Worm (Caenorhabditis elegans): ENCODE results near the gene F45G2.8.

The F45G2.8 gene

DNA sequence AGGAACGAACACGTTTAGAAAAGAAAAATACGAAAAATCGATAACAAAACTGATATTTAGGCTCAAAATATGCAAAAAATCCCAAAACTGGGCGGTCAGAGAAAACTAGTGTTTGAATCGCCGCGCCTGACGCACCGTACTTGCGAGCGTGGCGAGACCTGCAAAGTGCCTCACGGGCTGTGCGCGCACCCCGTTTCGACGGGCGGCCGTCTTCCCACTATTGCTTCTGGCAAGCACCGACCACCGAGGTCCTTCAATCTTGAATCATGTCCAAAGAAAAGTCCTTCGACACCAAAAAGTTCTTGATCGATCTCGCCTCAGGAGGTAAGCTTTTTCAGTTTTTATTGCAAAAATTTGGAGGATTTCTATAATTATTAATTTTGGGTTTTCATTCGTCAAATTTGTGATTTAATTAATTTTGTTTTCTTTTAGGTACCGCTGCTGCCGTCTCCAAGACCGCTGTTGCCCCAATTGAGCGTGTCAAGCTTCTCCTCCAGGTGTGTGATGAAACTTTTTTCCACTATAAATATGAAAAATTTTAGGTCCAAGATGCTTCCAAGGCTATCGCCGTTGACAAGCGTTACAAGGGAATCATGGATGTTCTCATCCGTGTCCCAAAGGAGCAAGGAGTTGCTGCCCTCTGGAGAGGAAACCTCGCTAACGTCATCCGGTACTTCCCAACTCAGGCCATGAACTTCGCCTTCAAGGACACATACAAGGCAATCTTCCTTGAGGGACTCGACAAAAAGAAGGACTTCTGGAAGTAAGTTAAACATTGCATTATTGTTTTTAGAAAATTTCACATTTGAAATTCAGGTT, 27.7 kb upstream of the F45G2.8 start, which contains the start of gene ant-1.1 (continued):
- TF ChIP-seq ceh-48 (tag; optimal IDR thresholded peaks at IDR 0.05) (peak; percentile 29), pha-2 (tag; optimal IDR thresholded peaks at IDR 0.05) (peak; percentile 18), ceh-2 (tag; optimal IDR thresholded peaks at IDR 0.05) (peak; percentile 38), fkh-10 (GFP tag; optimal IDR thresholded peaks at IDR 0.05) (no peak)

- no peak for TF ChIP-seq madf-2 (tag; optimal IDR thresholded peaks at IDR 0.05)
- TF ChIP-seq hlh-8 (tag; optimal IDR thresholded peaks at IDR 0.05): no peak
- TF ChIP-seq ttx-3 (tag; optimal IDR thresholded peaks at IDR 0.05): no peak
- TF ChIP-seq pha-4 (tag; optimal IDR thresholded peaks at IDR 0.05): no peak
- TF ChIP-seq C38D4.7 (GFP tag; optimal IDR thresholded peaks at IDR 0.05): no peak
- TF ChIP-seq tbx-7 (tag; optimal IDR thresholded peaks at IDR 0.05): no peak
- TF ChIP-seq ceh-30 (tag; optimal IDR thresholded peaks at IDR 0.05): no peak
- no peak for TF ChIP-seq lim-6 (tag; optimal IDR thresholded peaks at IDR 0.05)
- TF ChIP-seq ama-1 (optimal IDR thresholded peaks at IDR 0.05): no peak
- no peak for TF ChIP-seq K02D7.2 (tag; optimal IDR thresholded peaks at IDR 0.05)
- TF ChIP-seq elt-4 (tag; optimal IDR thresholded peaks at IDR 0.05): no peak
- TF ChIP-seq nhr-232 (tag; optimal IDR thresholded peaks at IDR 0.05): no peak
- TF ChIP-seq pros-1 (tag; optimal IDR thresholded peaks at IDR 0.05): no peak
- no peak for TF ChIP-seq ceh-45 (GFP tag; IDR thresholded peaks at IDR 0.05)
- TF ChIP-seq fkh-6 (tag; optimal IDR thresholded peaks at IDR 0.05): no peak
- no peak for TF ChIP-seq hlh-15 (tag; optimal IDR thresholded peaks at IDR 0.05)
- no peak for TF ChIP-seq hlh-13 (GFP tag; optimal IDR thresholded peaks at IDR 0.05)
- TF ChIP-seq lin-11 (tag; optimal IDR thresholded peaks at IDR 0.05): no peak
- no peak for TF ChIP-seq pax-1 (tag; optimal IDR thresholded peaks at IDR 0.05)
- no peak for TF ChIP-seq ceh-24 (tag; optimal IDR thresholded peaks at IDR 0.05)
Measured at ce11 chrIII:13462138-13462634, 26.7 kb upstream of the F45G2.8 start, which contains the start of the genes abcf-2 and T27E9.2. TSS of gene abcf-2 (minus strand) at chrIII:13462238. TSS of gene T27E9.2 (minus strand) at chrIII:13462584.

ce11 chrIII:13461535-13461934, 26.1 kb upstream of the F45G2.8 start:
- no peak for TF ChIP-seq zip-5 (tag; optimal IDR thresholded peaks at IDR 0.05)
- no peak for TF ChIP-seq pha-2 (tag; optimal IDR thresholded peaks at IDR 0.05)
- TF ChIP-seq pag-3 (tag; optimal IDR thresholded peaks at IDR 0.05; ENCODE audit: borderline replicate concordance): no peak
- TF ChIP-seq nhr-11 (tag; optimal IDR thresholded peaks at IDR 0.05): no peak
- TF ChIP-seq ceh-2 (tag; optimal IDR thresholded peaks at IDR 0.05): no peak
- no peak for TF ChIP-seq ceh-9 (tag; optimal IDR thresholded peaks at IDR 0.05)
- TF ChIP-seq dve-1 (tag; optimal IDR thresholded peaks at IDR 0.05): no peak
- no peak for TF ChIP-seq madf-2 (tag; optimal IDR thresholded peaks at IDR 0.05)
- TF ChIP-seq unc-42 (tag; optimal IDR thresholded peaks at IDR 0.05): no peak
- TF ChIP-seq npax-4 (tag; optimal IDR thresholded peaks at IDR 0.05): no peak
- TF ChIP-seq odd-2 (tag; optimal IDR thresholded peaks at IDR 0.05): no peak
- no peak for TF ChIP-seq ceh-24 (tag; optimal IDR thresholded peaks at IDR 0.05)
- TF ChIP-seq sdc-2 (tag; optimal IDR thresholded peaks at IDR 0.05): no peak
- no peak for TF ChIP-seq ttx-3 (tag; optimal IDR thresholded peaks at IDR 0.05)
- no peak for TF ChIP-seq hlh-15 (tag; optimal IDR thresholded peaks at IDR 0.05)
- no peak for TF ChIP-seq K09A11.1 (tag; optimal IDR thresholded peaks at IDR 0.05; ENCODE audit: insufficient read depth)
- TF ChIP-seq elt-2 (tag; optimal IDR thresholded peaks at IDR 0.05): no peak

DNA sequence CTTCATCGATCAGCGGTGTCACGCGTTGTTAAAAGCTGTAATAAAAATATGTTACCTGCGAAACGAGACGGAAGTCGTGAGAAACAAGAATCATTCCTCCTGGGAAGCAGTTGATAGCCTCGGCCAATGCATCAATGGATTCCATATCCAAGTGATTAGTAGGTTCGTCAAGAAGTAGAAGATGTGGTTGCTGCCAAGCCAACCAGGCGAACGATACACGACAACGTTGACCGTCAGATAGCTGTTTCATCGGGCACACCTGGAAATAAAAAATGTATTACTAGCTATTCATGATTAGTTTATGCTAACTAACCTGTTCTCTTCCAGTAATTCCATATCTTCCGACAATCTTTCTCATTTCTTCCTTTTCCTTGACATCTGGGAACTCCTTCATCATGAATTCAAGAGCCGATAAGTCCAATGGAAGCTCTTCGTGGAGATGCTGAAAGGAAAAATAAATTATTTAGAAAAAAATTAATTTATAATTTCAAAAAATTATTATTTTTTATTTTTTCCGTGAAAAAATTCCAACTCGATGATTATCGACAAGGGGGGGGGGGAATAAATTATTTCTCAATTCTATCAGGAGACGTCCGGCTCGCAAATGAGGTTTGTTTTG, 23.6 kb upstream of the F45G2.8 start, which contains the start of gene tag-164:
Gene tag-164, plus strand, starts transcription at position 569 of the 619 bp plus-strand sequence.
- TF ChIP-seq ceh-14 (tag; optimal IDR thresholded peaks at IDR 0.05) (no peak), pag-3 (tag; optimal IDR thresholded peaks at IDR 0.05; ENCODE audit: borderline replicate concordance) (no peak), ttx-3 (tag; optimal IDR thresholded peaks at IDR 0.05) (no peak), ceh-34 (tag; optimal IDR thresholded peaks at IDR 0.05) (no peak), ceh-48 (tag; optimal IDR thresholded peaks at IDR 0.05) (no peak), gmeb-2 (tag; optimal IDR thresholded peaks at IDR 0.05) (no peak), nfya-1 (tag; optimal IDR thresholded peaks at IDR 0.05) (no peak), C38D4.7 (GFP tag; optimal IDR thresholded peaks at IDR 0.05) (no peak), nhr-232 (tag; optimal IDR thresholded peaks at IDR 0.05) (no peak), ceh-45 (GFP tag; IDR thresholded peaks at IDR 0.05) (no peak), ceh-30 (tag; optimal IDR thresholded peaks at IDR 0.05) (no peak), nhr-11 (tag; optimal IDR thresholded peaks at IDR 0.05) (no peak), ahr-1 (tag; optimal IDR thresholded peaks at IDR 0.05) (no peak), pha-2 (tag; optimal IDR thresholded peaks at IDR 0.05) (no peak), elt-2 (tag; optimal IDR thresholded peaks at IDR 0.05) (no peak), che-1 (tag; optimal IDR thresholded peaks at IDR 0.05) (no peak)

All from whole organism, late embryonic.